Fruit fly (Drosophila melanogaster) whole organism, larva: Measurements from ENCODE around the gene CG9205.
A peak's percentile ranks its signal among the peaks of the same experiment; 100 is the strongest.

Experiments used
- noc ChIP-seq: fragments of 200-800 bp; sonication (Bioruptor generic); optimal IDR thresholded peaks from 3 replicates; lab custom pipeline; 2019; ENCODE audit warnings: missing biosample characterization, mild to moderate bottlenecking, missing genetic modification characterization, moderate library complexity

CG9205 gene

dm6 chr3L:1034190-1034886, at the start of gene CG9205, which contains the start of gene trio:
Gene CG9205, plus strand, starts transcription at chr3L:1034697.
Gene trio, minus strand, starts transcription at chr3L:1034875.
- TF ChIP-seq noc (tag; lab: Kevin White, UChicago), result no peak

dm6 chr3L:993709-994108, 40.8 kb upstream of the CG9205 start, which contains the start of gene aln:
Gene aln, plus strand, starts transcription at chr3L:993983.
- no peak for TF ChIP-seq noc (tag; lab: Kevin White, UChicago)

- TF ChIP-seq noc (tag; lab: Kevin White, UChicago), result no peak
These were observed 38.8 kb upstream of the CG9205 start for dm6 chr3L:995685-996084.

dm6 chr3L:999990-1000389, 34.5 kb upstream of the CG9205 start:
- TF ChIP-seq noc (tag; lab: Kevin White, UChicago), result no peak

- TF ChIP-seq noc (tag; lab: Kevin White, UChicago), result peak; percentile 49
These were observed 34.0 kb upstream of the CG9205 start for dm6 chr3L:1000541-1000940.

dm6 chr3L:1005859-1006258, 28.6 kb upstream of the CG9205 start:
- TF ChIP-seq noc (tag; lab: Kevin White, UChicago), result no peak

dm6 chr3L:1007513-1008459, 26.7 kb upstream of the CG9205 start:
- peak; percentile 85 for TF ChIP-seq noc (tag; lab: Kevin White, UChicago)

dm6 chr3L:1010969-1011368, 23.5 kb upstream of the CG9205 start:
- no peak for TF ChIP-seq noc (tag; lab: Kevin White, UChicago)

dm6 chr3L:1019876-1020275, 14.6 kb upstream of the CG9205 start:
- TF ChIP-seq noc (tag; lab: Kevin White, UChicago), result no peak

- no peak for TF ChIP-seq noc (tag; lab: Kevin White, UChicago)
These were observed 12.9 kb upstream of the CG9205 start for dm6 chr3L:1021642-1022041.

dm6 chr3L:1022206-1022605, 12.3 kb upstream of the CG9205 start:
- TF ChIP-seq noc (tag; lab: Kevin White, UChicago), result no peak

- TF ChIP-seq noc (tag; lab: Kevin White, UChicago), result peak; percentile 14
These were observed 11.7 kb upstream of the CG9205 start for dm6 chr3L:1022783-1023182.

dm6 chr3L:1023728-1024127, 10.8 kb upstream of the CG9205 start:
- TF ChIP-seq noc (tag; lab: Kevin White, UChicago), result no peak

dm6 chr3L:1029610-1030284, 4.8 kb upstream of the CG9205 start:
- TF ChIP-seq noc (tag; lab: Kevin White, UChicago), result peak; percentile 76

- peak; percentile 36 for TF ChIP-seq noc (tag; lab: Kevin White, UChicago)
These were observed 3.5 kb upstream of the CG9205 start for dm6 chr3L:1030908-1031545.
